Worm (Caenorhabditis elegans): Measurements from ENCODE around the gene dnj-18.

Gene dnj-18

ce11 chrIII:4693281-4693680 lies 4.6 kb upstream of the dnj-18 start, which contains the start of gene nifk-1 (continued):
- TF ChIP-seq alr-1 (tag; optimal IDR thresholded peaks at IDR 0.05; ENCODE audit: borderline replicate concordance) (no peak), efl-3 (GFP tag; optimal IDR thresholded peaks at IDR 0.05) (no peak), C34B4.2 (tag; optimal IDR thresholded peaks at IDR 0.05) (no peak), nhr-47 (tag; optimal IDR thresholded peaks at IDR 0.05) (peak; percentile 61), nhr-19 (GFP tag; conservative IDR thresholded peaks at IDR 0.05) (peak; percentile 59), sup-37 (GFP tag; optimal IDR thresholded peaks at IDR 0.05) (no peak), unc-62 (GFP tag; optimal IDR thresholded peaks at IDR 0.05) (no peak)

- TF ChIP-seq nhr-47 (tag; optimal IDR thresholded peaks at IDR 0.05) (no peak), fos-1 (tag; optimal IDR thresholded peaks at IDR 0.05) (no peak), sox-4 (tag; optimal IDR thresholded peaks at IDR 0.05) (no peak), nhr-237 (tag; optimal IDR thresholded peaks at IDR 0.05) (no peak), fkh-8 (tag; optimal IDR thresholded peaks at IDR 0.05) (no peak), nhr-90 (tag; optimal IDR thresholded peaks at IDR 0.05; ENCODE audit: poor library complexity) (no peak), nhr-84 (tag; optimal IDR thresholded peaks at IDR 0.05) (no peak), snpc-4 (tag; optimal IDR thresholded peaks at IDR 0.05) (no peak), Y116A8C.19 (tag; optimal IDR thresholded peaks at IDR 0.05; ENCODE audit: borderline replicate concordance) (no peak), unc-130 (tag; optimal IDR thresholded peaks at IDR 0.05) (no peak), isw-1 (GFP tag; IDR thresholded peaks at IDR 0.05) (no peak)
Observed at ce11 chrIII:4693695-4694094, 4.2 kb upstream of the dnj-18 start, which contains the start of gene T04A8.8. TSS of gene T04A8.8 (plus strand) at chrIII:4693995.

- TF ChIP-seq sptf-1 (tag; optimal IDR thresholded peaks at IDR 0.05) (no peak), ama-1 (optimal IDR thresholded peaks at IDR 0.05) (no peak), elt-3 (tag; optimal IDR thresholded peaks at IDR 0.05) (no peak), nhr-84 (tag; optimal IDR thresholded peaks at IDR 0.05) (no peak)
Observed at ce11 chrIII:4695057-4695456, 2.9 kb upstream of the dnj-18 start, which contains the start of gene T04A8.7. TSS of gene T04A8.7 (plus strand) at chrIII:4695357.

- TF ChIP-seq fkh-4 (tag; optimal IDR thresholded peaks at IDR 0.05; ENCODE audit: borderline replicate concordance) (no peak), nhr-85 (tag) (no peak), nhr-76 (tag; optimal IDR thresholded peaks at IDR 0.05) (no peak), efl-1 (optimal IDR thresholded peaks at IDR 0.05) (no peak), efl-1 (GFP tag; optimal IDR thresholded peaks at IDR 0.05 in 1 of 2) (peak in 1 of 2 experiments; percentile 34), hlh-4 (tag; optimal IDR thresholded peaks at IDR 0.05) (no peak), dpl-1 (GFP tag; optimal IDR thresholded peaks at IDR 0.05) (no peak)
Observed at ce11 chrIII:4696903-4697302, 1.0 kb upstream of the dnj-18 start.

ce11 chrIII:4699922-4700321 lies 2.0 kb downstream of the dnj-18 start, which contains the start of gene sel-13:
TSS of gene sel-13 (minus strand) at chrIII:4700224.
- TF ChIP-seq aly-2 (tag; optimal IDR thresholded peaks at IDR 0.05), result no peak
- TF ChIP-seq grh-1 (GFP tag; IDR thresholded peaks at IDR 0.05), result no peak
- TF ChIP-seq snu-23 (GFP tag; optimal IDR thresholded peaks at IDR 0.05), result no peak
- TF ChIP-seq unc-30 (tag; optimal IDR thresholded peaks at IDR 0.05), result no peak
- no peak for TF ChIP-seq irx-1 (tag; optimal IDR thresholded peaks at IDR 0.05)
- no peak for TF ChIP-seq sup-37 (GFP tag; optimal IDR thresholded peaks at IDR 0.05)
- no peak for TF ChIP-seq lin-15B (tag; optimal IDR thresholded peaks at IDR 0.05)

- TF ChIP-seq ceh-90 (tag; optimal IDR thresholded peaks at IDR 0.05) (no peak), snpc-4 (tag; optimal IDR thresholded peaks at IDR 0.05) (no peak), hlh-17 (GFP tag; optimal IDR thresholded peaks at IDR 0.05; ENCODE audit: borderline replicate concordance) (no peak), nhr-47 (tag; optimal IDR thresholded peaks at IDR 0.05) (peak; percentile 5), mef-2 (tag; optimal IDR thresholded peaks at IDR 0.05) (no peak), unc-86 (tag; optimal IDR thresholded peaks at IDR 0.05) (no peak), hpl-2 (GFP tag; optimal IDR thresholded peaks at IDR 0.05) (no peak), swsn-7 (tag; optimal IDR thresholded peaks at IDR 0.05) (peak; percentile 24), C34B4.2 (tag; optimal IDR thresholded peaks at IDR 0.05) (no peak), tlp-1 (tag; optimal IDR thresholded peaks at IDR 0.05) (no peak), nhr-19 (GFP tag; conservative IDR thresholded peaks at IDR 0.05) (no peak), F16B12.6 (tag; optimal IDR thresholded peaks at IDR 0.05) (peak; percentile 1), nhr-71 (tag; optimal IDR thresholded peaks at IDR 0.05) (peak; percentile 34), mdl-1 (tag; optimal IDR thresholded peaks at IDR 0.05) (no peak), zip-4 (GFP tag; optimal IDR thresholded peaks at IDR 0.05) (no peak), sptf-1 (tag; optimal IDR thresholded peaks at IDR 0.05) (no peak), mep-1 (tag; optimal IDR thresholded peaks at IDR 0.05) (peak; percentile 24), unc-130 (tag; optimal IDR thresholded peaks at IDR 0.05) (no peak), snu-23 (GFP tag; optimal IDR thresholded peaks at IDR 0.05) (peak; percentile 38)
Observed at ce11 chrIII:4703932-4704454, 6.1 kb downstream of the dnj-18 start, which contains the start of the genes clp-2 and mrpl-16. TSS of gene clp-2 (minus strand) at chrIII:4704025. TSS of gene mrpl-16 (plus strand) at chrIII:4704404.
